Fruit fly (Drosophila melanogaster) whole organism, embryonic: ENCODE results near the gene CG5381.

ENCODE experiments used
- CG1024 ChIP-seq: fragments of 200-800 bp; sonication (Bioruptor generic); IDR thresholded peaks from 2 replicates; pipeline ENCODE4 v1.3.6; 2022; ENCODE audit warnings: missing biosample characterization, missing genetic modification characterization
- CG10979 ChIP-seq: fragments of 200-800 bp; sonication (Bioruptor generic); optimal IDR thresholded peaks from 2 replicates; lab custom pipeline; 2018; ENCODE audit warnings: missing biosample characterization, mild to moderate bottlenecking, missing genetic modification characterization, moderate library complexity
- CG15479 ChIP-seq: fragments of 200-800 bp; sonication (Bioruptor generic); optimal IDR thresholded peaks from 3 replicates; lab custom pipeline; 2019; ENCODE audit warnings: missing biosample characterization, mild to moderate bottlenecking, missing genetic modification characterization, moderate library complexity
- CG16813 ChIP-seq: fragments of 200-800 bp; sonication (Bioruptor generic); IDR thresholded peaks from 3 replicates; pipeline ENCODE4 v1.3.6; 2022; ENCODE audit warnings: missing biosample characterization, missing genetic modification characterization; ENCODE audit not compliant: partially characterized antibody
- CG17612 ChIP-seq: fragments of 200-800 bp; sonication (Bioruptor generic); IDR thresholded peaks from 2 replicates; pipeline ENCODE4 v1.3.6; 2022; ENCODE audit warnings: missing biosample characterization, missing genetic modification characterization
- CG18011 ChIP-seq: fragments of 200-800 bp; sonication (Bioruptor generic); optimal IDR thresholded peaks from 2 replicates; lab custom pipeline; 2017; ENCODE audit warnings: missing biosample characterization, missing genetic modification characterization, mild to moderate bottlenecking, moderate library complexity, missing genotype
- CG2712 ChIP-seq: fragments of 200-800 bp; optimal IDR thresholded peaks from 3 replicates; lab custom pipeline; 2019; ENCODE audit warnings: missing biosample characterization, mild to moderate bottlenecking, missing genetic modification characterization, moderate library complexity
- CG3407 ChIP-seq: fragments of 200-800 bp; sonication (Bioruptor generic); optimal IDR thresholded peaks from 2 replicates; lab custom pipeline; 2018; ENCODE audit warnings: missing biosample characterization, mild to moderate bottlenecking, missing genetic modification characterization
- CG4707 ChIP-seq: fragments of 200-800 bp; sonication (Bioruptor generic); optimal IDR thresholded peaks from 2 replicates; lab custom pipeline; 2018; ENCODE audit warnings: missing biosample characterization, mild to moderate bottlenecking, missing genetic modification characterization, moderate library complexity
- CG4854 ChIP-seq: fragments of 200-800 bp; sonication (Bioruptor generic); optimal IDR thresholded peaks from 2 replicates; lab custom pipeline; 2016; ENCODE audit warnings: missing biosample characterization, missing genetic modification characterization, inconsistent platforms
- CG6272 ChIP-seq: fragments of 200-800 bp; sonication (Bioruptor generic); IDR thresholded peaks from 2 replicates; pipeline ENCODE4 v1.3.6; 2022; ENCODE audit warnings: missing biosample characterization, missing genetic modification characterization
- CG6791 ChIP-seq: fragments of 200-800 bp; sonication (Bioruptor generic); IDR thresholded peaks from 3 replicates; pipeline ENCODE4 v1.3.6; 2022; ENCODE audit warnings: missing biosample characterization, missing genetic modification characterization; ENCODE audit not compliant: partially characterized antibody
- CG8478 ChIP-seq: fragments of >200 bp; optimal IDR thresholded peaks from 2 replicates; lab custom pipeline; 2018
- CG9817 ChIP-seq: fragments of 200-800 bp; sonication (Bioruptor generic); optimal IDR thresholded peaks from 2 replicates; lab custom pipeline; 2018; ENCODE audit warnings: missing biosample characterization, mild to moderate bottlenecking, missing genetic modification characterization, moderate library complexity
- Chrac-16 ChIP-seq: fragments of 200-800 bp; sonication (Bioruptor generic); optimal IDR thresholded peaks from 3 replicates; lab custom pipeline; 2016; ENCODE audit warnings: missing biosample characterization, missing genetic modification characterization
- Dfd ChIP-seq, 2 experiments: fragments of >200 bp; optimal IDR thresholded peaks; 2 replicates each; lab custom pipeline; 2017; ENCODE audit warnings: missing biosample characterization in 2 of 2, missing genetic modification characterization in 2 of 2
- HLH4C ChIP-seq: fragments of 200-800 bp; sonication (Bioruptor generic); IDR thresholded peaks from 3 replicates; pipeline ENCODE4 v1.3.6; 2022; ENCODE audit warnings: missing biosample characterization, missing genetic modification characterization; ENCODE audit not compliant: partially characterized antibody
- Hr51 ChIP-seq, 2 experiments: fragments of 200-800 bp; sonication (Bioruptor generic); optimal IDR thresholded peaks; 2 replicates in 1 of 2; 3 replicates in 1 of 2; lab custom pipeline; 2016 to 2018; ENCODE audit warnings: missing biosample characterization in 2 of 2, missing genetic modification characterization in 2 of 2, mild to moderate bottlenecking in 1 of 2, moderate library complexity in 1 of 2
- Lpt ChIP-seq: fragments of >200 bp; optimal IDR thresholded peaks from 2 replicates; lab custom pipeline; 2018; ENCODE audit warnings: missing biosample characterization, missing genetic modification characterization
- MESR4 ChIP-seq: fragments of 200-800 bp; sonication (Bioruptor generic); optimal IDR thresholded peaks from 2 replicates; lab custom pipeline; 2018; ENCODE audit warnings: missing biosample characterization, mild to moderate bottlenecking, missing genetic modification characterization, moderate library complexity
- MTF-1 ChIP-seq: fragments of 200-800 bp; sonication (Bioruptor generic); optimal IDR thresholded peaks from 2 replicates; lab custom pipeline; 2018; ENCODE audit warnings: missing biosample characterization, mild to moderate bottlenecking, missing genetic modification characterization, borderline replicate concordance
- Med ChIP-seq: fragments of 200-800 bp; sonication (Bioruptor generic); peaks from one replicate; lab custom pipeline; 2016; ENCODE audit warnings: missing biosample characterization, missing genetic modification characterization, mild to moderate bottlenecking, inconsistent platforms, moderate library complexity
- NFAT ChIP-seq: fragments of 200-800 bp; sonication (Bioruptor generic); IDR thresholded peaks from 2 replicates; pipeline ENCODE4 v1.3.6; 2022; ENCODE audit warnings: missing biosample characterization, missing genetic modification characterization
- Six4 ChIP-seq: fragments of 200-800 bp; sonication (Bioruptor generic); optimal IDR thresholded peaks from 2 replicates; lab custom pipeline; 2016; ENCODE audit warnings: missing biosample characterization, missing genetic modification characterization
- Stat92E ChIP-seq, 3 experiments: fragments of >200 bp in 2 of 3; fragments of 200-800 bp in 1 of 3; sonication (Bioruptor generic) in 1 of 3; optimal IDR thresholded peaks; 2 replicates each; lab custom pipeline; 2017 to 2019; ENCODE audit warnings: missing biosample characterization in 3 of 3, missing genetic modification characterization in 3 of 3, mild to moderate bottlenecking in 1 of 3, moderate library complexity in 1 of 3
- bbx ChIP-seq: fragments of 200-800 bp; sonication (Bioruptor generic); IDR thresholded peaks from 2 replicates; pipeline ENCODE4 v1.3.6; 2022; ENCODE audit warnings: missing biosample characterization, missing genetic modification characterization; ENCODE audit not compliant: partially characterized antibody
- bcd ChIP-seq: fragments of 200-800 bp; sonication (Bioruptor generic); optimal IDR thresholded peaks from 2 replicates; lab custom pipeline; 2017; ENCODE audit warnings: missing biosample characterization, mild to moderate bottlenecking, missing genetic modification characterization
- chif ChIP-seq, 2 experiments: fragments of 200-800 bp; sonication (Bioruptor generic); optimal IDR thresholded peaks; 3 replicates each; lab custom pipeline; 2016; ENCODE audit warnings: missing biosample characterization in 2 of 2, missing genetic modification characterization in 2 of 2
- chm ChIP-seq: fragments of 200-800 bp; sonication (Bioruptor generic); IDR thresholded peaks from 2 replicates; pipeline ENCODE4 v1.3.6; 2022; ENCODE audit warnings: missing biosample characterization, missing genetic modification characterization
- ems ChIP-seq: fragments of 200-800 bp; sonication (Bioruptor generic); optimal IDR thresholded peaks from 3 replicates; lab custom pipeline; 2016; ENCODE audit warnings: missing biosample characterization, missing genetic modification characterization
- esg ChIP-seq: fragments of 200-800 bp; sonication (Bioruptor generic); conservative IDR thresholded peaks from 2 replicates; pipeline ENCODE4 v1.3.6; 2022; ENCODE audit warnings: missing biosample characterization, missing genetic modification characterization
- exex ChIP-seq: fragments of 200-800 bp; sonication (Bioruptor generic); optimal IDR thresholded peaks from 4 replicates; lab custom pipeline; 2018; ENCODE audit warnings: missing biosample characterization, mild to moderate bottlenecking, missing genetic modification characterization, moderate library complexity
- fru ChIP-seq: fragments of >200 bp; optimal IDR thresholded peaks from 2 replicates; lab custom pipeline; 2017
- gem ChIP-seq: fragments of 200-800 bp; sonication (Bioruptor generic); optimal IDR thresholded peaks from 2 replicates; lab custom pipeline; 2019; ENCODE audit warnings: missing biosample characterization, mild to moderate bottlenecking, missing genetic modification characterization, moderate library complexity
- gfzf ChIP-seq: fragments of 200-800 bp; sonication (Bioruptor generic); optimal IDR thresholded peaks from 2 replicates; lab custom pipeline; 2016; ENCODE audit warnings: missing biosample characterization, mild to moderate bottlenecking, missing genetic modification characterization, moderate library complexity
- gsb ChIP-seq: fragments of 200-800 bp; sonication (Bioruptor generic); IDR thresholded peaks from 2 replicates; pipeline ENCODE4 v1.3.6; 2022; ENCODE audit warnings: missing biosample characterization, missing genetic modification characterization
- hbn ChIP-seq: fragments of 200-800 bp; sonication (Bioruptor generic); IDR thresholded peaks from 2 replicates; pipeline ENCODE4 v1.3.6; 2022; ENCODE audit warnings: missing biosample characterization, missing genetic modification characterization; ENCODE audit not compliant: partially characterized antibody
- kay ChIP-seq: fragments of 200-800 bp; sonication (Bioruptor generic); optimal IDR thresholded peaks from 2 replicates; lab custom pipeline; 2016; ENCODE audit warnings: missing biosample characterization, missing genetic modification characterization
- lilli ChIP-seq: fragments of 200-800 bp; sonication (Bioruptor generic); optimal IDR thresholded peaks from 3 replicates; lab custom pipeline; 2016; ENCODE audit warnings: missing biosample characterization, missing genetic modification characterization
- maf-S ChIP-seq: fragments of 200-800 bp; sonication (Bioruptor generic); optimal IDR thresholded peaks from 2 replicates; lab custom pipeline; 2016; ENCODE audit warnings: missing biosample characterization, missing genetic modification characterization
- mam ChIP-seq: fragments of 200-800 bp; sonication (Bioruptor generic); optimal IDR thresholded peaks from 3 replicates; lab custom pipeline; 2016; ENCODE audit warnings: missing biosample characterization, missing genetic modification characterization
- nerfin-2 ChIP-seq: fragments of 200-800 bp; sonication (Bioruptor generic); IDR thresholded peaks from 2 replicates; pipeline ENCODE4 v1.3.6; 2022; ENCODE audit warnings: missing biosample characterization, missing genetic modification characterization; ENCODE audit not compliant: partially characterized antibody
- run ChIP-seq: fragments of 200-800 bp; sonication (Bioruptor generic); optimal IDR thresholded peaks from 3 replicates; lab custom pipeline; 2018; ENCODE audit warnings: missing biosample characterization, mild to moderate bottlenecking, missing genetic modification characterization
- stwl ChIP-seq: fragments of 200-800 bp; sonication (Bioruptor generic); optimal IDR thresholded peaks from 3 replicates; lab custom pipeline; 2018; ENCODE audit warnings: missing biosample characterization, mild to moderate bottlenecking, missing genetic modification characterization, moderate library complexity
- tap ChIP-seq: fragments of 200-800 bp; optimal IDR thresholded peaks from 3 replicates; lab custom pipeline; 2019; ENCODE audit warnings: missing biosample characterization, mild to moderate bottlenecking, missing genetic modification characterization, moderate library complexity
- tio ChIP-seq: fragments of 200-800 bp; sonication (Bioruptor generic); optimal IDR thresholded peaks from 2 replicates; lab custom pipeline; 2017; ENCODE audit warnings: missing biosample characterization, missing genetic modification characterization, inconsistent platforms
- tll ChIP-seq, 2 experiments: fragments of 200-800 bp in 1 of 2; fragments of >200 bp in 1 of 2; sonication (Bioruptor generic) in 1 of 2; optimal IDR thresholded peaks; 2 replicates each; lab custom pipeline; 2017 to 2019; ENCODE audit warnings: missing biosample characterization in 2 of 2, missing genetic modification characterization in 2 of 2, mild to moderate bottlenecking in 1 of 2, moderate library complexity in 1 of 2
- tx ChIP-seq: fragments of 200-800 bp; sonication (Bioruptor generic); optimal IDR thresholded peaks from 2 replicates; lab custom pipeline; 2016; ENCODE audit warnings: missing biosample characterization, missing genetic modification characterization
- vnd ChIP-seq: fragments of 200-800 bp; sonication (Bioruptor generic); IDR thresholded peaks from 3 replicates; pipeline ENCODE4 v1.3.6; 2022; ENCODE audit warnings: missing biosample characterization, missing genetic modification characterization; ENCODE audit not compliant: partially characterized antibody
- zfh2 ChIP-seq: fragments of 200-800 bp; sonication (Bioruptor generic); optimal IDR thresholded peaks from 2 replicates; lab custom pipeline; 2016; ENCODE audit warnings: missing biosample characterization, missing genetic modification characterization

CG5381 gene

DNA sequence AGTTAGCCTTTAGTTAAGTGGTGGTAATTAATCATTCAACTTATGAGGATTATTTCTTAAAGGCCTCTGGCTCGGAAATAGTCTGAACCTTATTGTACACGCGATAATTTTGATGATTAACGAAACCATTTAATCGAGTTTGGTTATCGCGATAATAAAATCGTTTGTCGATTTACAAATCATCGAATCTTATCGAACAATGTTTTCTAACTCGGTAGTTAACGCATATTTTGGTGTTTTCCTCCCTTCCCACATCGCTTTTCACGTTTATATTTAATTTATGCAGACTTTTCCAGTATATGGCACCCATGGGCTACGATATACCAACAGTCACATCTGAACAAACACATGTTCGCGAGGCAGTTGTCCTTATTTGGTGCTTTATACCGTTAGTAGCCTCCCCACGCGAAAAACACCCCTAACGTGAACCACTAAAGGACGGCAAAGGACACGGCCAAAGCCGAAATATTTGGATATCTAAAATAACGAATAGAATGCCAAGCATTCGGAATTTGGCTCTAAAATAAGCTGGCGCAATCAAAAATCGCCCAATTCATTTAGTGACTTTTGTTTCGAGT is 21.2 kb upstream of the CG5381 start, which contains the start of gene Frmd5 (continued):
- TF ChIP-seq stwl (no peak), CG9817 (tag; lab: Kevin White, UChicago) (no peak), CG6272 (GFP tag; lab: Robert Waterston, UW) (no peak), lilli (GFP tag; lab: Kevin White, UChicago) (no peak), HLH4C (GFP tag; lab: Robert Waterston, UW) (peak; percentile 62), CG15479 (GFP tag; lab: Kevin White, UChicago) (no peak), bbx (GFP tag; lab: Robert Waterston, UW) (peak; percentile 37; the same call in 1 of the 2 replicates), Med (GFP tag; lab: Kevin White, UChicago) (peak; percentile 23), CG3407 (GFP tag; lab: Kevin White, UChicago) (no peak), CG2712 (tag; lab: Kevin White, UChicago) (no peak), hbn (GFP tag; lab: Robert Waterston, UW) (no peak), tio (GFP tag; lab: Kevin White, UChicago) (no peak), CG4854 (GFP tag; lab: Kevin White, UChicago) (no peak), vnd (no peak), run (tag; lab: Kevin White, UChicago) (no peak), MTF-1 (no peak), CG8478 (lab: Kevin White, UChicago) (no peak), esg (GFP tag; lab: Robert Waterston, UW) (no peak), gfzf (GFP tag; lab: Kevin White, UChicago) (peak; percentile 46), chif (GFP tag; optimal IDR thresholded peaks at IDR 0.05; lab: Kevin White, UChicago) (no peak), CG17612 (no peak), Lpt (GFP tag; lab: Kevin White, UChicago) (no peak), gem (tag; lab: Kevin White, UChicago) (no peak), gsb (GFP tag; lab: Robert Waterston, UW) (no peak), CG16813 (GFP tag; lab: Robert Waterston, UW) (peak; percentile 63; the same call in 1 of the 3 replicates), CG10979 (no peak), mam (GFP tag; lab: Kevin White, UChicago) (no peak), tx (GFP tag; lab: Kevin White, UChicago) (no peak), CG1024 (GFP tag; lab: Robert Waterston, UW) (no peak), nerfin-2 (GFP tag; lab: Robert Waterston, UW) (peak; percentile 50; the same call in 1 of the 2 replicates), Six4 (GFP tag; lab: Kevin White, UChicago) (no peak), MESR4 (GFP tag; lab: Kevin White, UChicago) (peak; percentile 6), tap (tag; lab: Kevin White, UChicago) (no peak), CG18011 (no peak), CG4707 (GFP tag; lab: Kevin White, UChicago) (no peak), Chrac-16 (GFP tag; lab: Kevin White, UChicago) (no peak), chm (GFP tag; lab: Robert Waterston, UW) (no peak), tll (GFP tag; optimal IDR thresholded peaks at IDR 0.05; lab: Kevin White, UChicago) (no peak), fru (lab: Kevin White, UChicago) (no peak), NFAT (GFP tag; lab: Robert Waterston, UW) (no peak), zfh2 (GFP tag; lab: Kevin White, UChicago) (no peak), bcd (GFP tag; lab: Kevin White, UChicago) (no peak), Stat92E (GFP tag; optimal IDR thresholded peaks at IDR 0.05; lab: Kevin White, UChicago) (no peak), CG6791 (GFP tag; lab: Robert Waterston, UW) (peak; percentile 55; the same call in 2 of the 3 replicates), ems (no peak), maf-S (GFP tag; lab: Kevin White, UChicago) (no peak), Hr51 (GFP tag; optimal IDR thresholded peaks at IDR 0.05; lab: Kevin White, UChicago) (no peak), Dfd (GFP tag; optimal IDR thresholded peaks at IDR 0.05; lab: Kevin White, UChicago) (no peak), kay (GFP tag; lab: Kevin White, UChicago) (no peak), exex (no peak)
